Fruit fly (Drosophila melanogaster) whole organism, embryonic: ENCODE measurements around the gene dlg1.

Experiments
- CG10147 ChIP-seq: fragments of 200-800 bp; sonication (Bioruptor generic); optimal IDR thresholded peaks from 2 replicates; lab custom pipeline; 2019; ENCODE audit warnings: missing biosample characterization, mild to moderate bottlenecking, missing genetic modification characterization, moderate library complexity
- CG10543 ChIP-seq: fragments of 200-800 bp; sonication (Bioruptor generic); optimal IDR thresholded peaks from 3 replicates; lab custom pipeline; 2017; ENCODE audit warnings: missing biosample characterization, mild to moderate bottlenecking, missing genetic modification characterization, moderate library complexity
- CG11723 ChIP-seq: fragments of 200-800 bp; sonication (Bioruptor generic); optimal IDR thresholded peaks from 2 replicates; lab custom pipeline; 2017; ENCODE audit warnings: missing biosample characterization, mild to moderate bottlenecking, missing genetic modification characterization
- CG13296 ChIP-seq: fragments of 200-800 bp; sonication (Bioruptor generic); optimal IDR thresholded peaks from 3 replicates; lab custom pipeline; 2018; ENCODE audit warnings: missing biosample characterization, mild to moderate bottlenecking, missing genetic modification characterization
- CG14710 ChIP-seq: fragments of 200-800 bp; sonication (Bioruptor generic); optimal IDR thresholded peaks from 3 replicates; lab custom pipeline; 2019; ENCODE audit warnings: missing biosample characterization, mild to moderate bottlenecking, missing genetic modification characterization, moderate library complexity
- CG1647 ChIP-seq: fragments of 200-800 bp; sonication (Bioruptor generic); optimal IDR thresholded peaks from 3 replicates; lab custom pipeline; 2016; ENCODE audit warnings: missing biosample characterization, missing genetic modification characterization
- CG17385 ChIP-seq: fragments of 200-800 bp; sonication (Bioruptor generic); optimal IDR thresholded peaks from 3 replicates; lab custom pipeline; 2018; ENCODE audit warnings: missing biosample characterization, mild to moderate bottlenecking, missing genetic modification characterization
- CG17802 ChIP-seq: fragments of 200-800 bp; sonication (Bioruptor generic); optimal IDR thresholded peaks from 2 replicates; lab custom pipeline; 2018; ENCODE audit warnings: missing biosample characterization, mild to moderate bottlenecking, missing genetic modification characterization, moderate library complexity
- CG17912 ChIP-seq: fragments of 200-800 bp; sonication (Bioruptor generic); optimal IDR thresholded peaks from 2 replicates; lab custom pipeline; 2018; ENCODE audit warnings: missing biosample characterization, mild to moderate bottlenecking, missing genetic modification characterization
- CG18619 ChIP-seq: fragments of 200-800 bp; sonication (Bioruptor generic); optimal IDR thresholded peaks from 3 replicates; lab custom pipeline; 2017; ENCODE audit warnings: missing biosample characterization, mild to moderate bottlenecking, missing genetic modification characterization
- CG2199 ChIP-seq: fragments of 200-800 bp; sonication (Bioruptor generic); IDR thresholded peaks from 3 replicates; pipeline ENCODE4 v1.3.6; 2022; ENCODE audit warnings: missing biosample characterization, missing genetic modification characterization
- CG30403 ChIP-seq: fragments of 200-800 bp; sonication (Bioruptor generic); optimal IDR thresholded peaks from 3 replicates; lab custom pipeline; 2016; ENCODE audit warnings: missing biosample characterization, missing genetic modification characterization
- CG3407 ChIP-seq: fragments of 200-800 bp; sonication (Bioruptor generic); optimal IDR thresholded peaks from 2 replicates; lab custom pipeline; 2018; ENCODE audit warnings: missing biosample characterization, mild to moderate bottlenecking, missing genetic modification characterization
- CG4854 ChIP-seq: fragments of 200-800 bp; sonication (Bioruptor generic); optimal IDR thresholded peaks from 2 replicates; lab custom pipeline; 2016; ENCODE audit warnings: missing biosample characterization, missing genetic modification characterization, inconsistent platforms
- CG6175 ChIP-seq: fragments of 200-800 bp; sonication (Bioruptor generic); IDR thresholded peaks from 3 replicates; pipeline ENCODE4 v1.3.6; 2022; ENCODE audit warnings: missing biosample characterization, missing genetic modification characterization
- CG6683 ChIP-seq: fragments of 200-800 bp; sonication (Bioruptor generic); optimal IDR thresholded peaks from 2 replicates; lab custom pipeline; 2017; ENCODE audit warnings: missing biosample characterization, mild to moderate bottlenecking, missing genetic modification characterization, missing genetic modification reagents
- CG7963 ChIP-seq: fragments of 200-800 bp; sonication (Bioruptor generic); IDR thresholded peaks from 3 replicates; pipeline ENCODE4 v1.3.6; 2022; ENCODE audit warnings: missing biosample characterization, missing genetic modification characterization; ENCODE audit not compliant: partially characterized antibody
- CG8089 ChIP-seq: fragments of 200-800 bp; sonication (Bioruptor generic); optimal IDR thresholded peaks from 3 replicates; lab custom pipeline; 2016; ENCODE audit warnings: missing biosample characterization, missing genetic modification characterization
- CG8281 ChIP-seq: fragments of 200-800 bp; sonication (Bioruptor generic); optimal IDR thresholded peaks from 2 replicates; lab custom pipeline; 2018; ENCODE audit warnings: missing biosample characterization, mild to moderate bottlenecking, missing genetic modification characterization, moderate library complexity
- CG8359 ChIP-seq: fragments of 200-800 bp; sonication (Bioruptor generic); optimal IDR thresholded peaks from 2 replicates; lab custom pipeline; 2017; ENCODE audit warnings: missing biosample characterization, mild to moderate bottlenecking, missing genetic modification characterization, borderline replicate concordance
- CG8765 ChIP-seq: fragments of 200-800 bp; sonication (Bioruptor generic); IDR thresholded peaks from 2 replicates; pipeline ENCODE4 v1.3.6; 2022; ENCODE audit warnings: missing biosample characterization, missing genetic modification characterization
- Drgx ChIP-seq: fragments of 200-800 bp; sonication (Bioruptor generic); IDR thresholded peaks from 2 replicates; pipeline ENCODE4 v1.3.6; 2022; ENCODE audit warnings: missing biosample characterization, missing genetic modification characterization
- H2.0 ChIP-seq: fragments of 200-800 bp; sonication (Bioruptor generic); IDR thresholded peaks from 2 replicates; pipeline ENCODE4 v1.3.6; 2022; ENCODE audit warnings: missing biosample characterization, missing genetic modification characterization
- Hmr ChIP-seq: fragments of 200-800 bp; sonication (Bioruptor generic); optimal IDR thresholded peaks from 3 replicates; lab custom pipeline; 2017; ENCODE audit warnings: mild to moderate bottlenecking, missing biosample characterization, missing genetic modification reagents, missing genetic modification characterization
- Jarid2 ChIP-seq: fragments of 200-800 bp; sonication (Bioruptor generic); optimal IDR thresholded peaks from 3 replicates; lab custom pipeline; 2017; ENCODE audit warnings: mild to moderate bottlenecking, missing biosample characterization, missing genetic modification reagents, missing genetic modification characterization
- Lhr ChIP-seq: fragments of 200-800 bp; sonication (Bioruptor generic); optimal IDR thresholded peaks from 3 replicates; lab custom pipeline; 2017; ENCODE audit warnings: mild to moderate bottlenecking, missing biosample characterization, missing genetic modification reagents, missing genetic modification characterization
- Myb ChIP-seq: fragments of 200-800 bp; sonication (Bioruptor generic); optimal IDR thresholded peaks from 2 replicates; lab custom pipeline; 2016; ENCODE audit warnings: missing biosample characterization, missing genetic modification characterization
- NC2β ChIP-seq: fragments of 200-800 bp; sonication (Bioruptor generic); optimal IDR thresholded peaks from 2 replicates; lab custom pipeline; 2016; ENCODE audit warnings: missing biosample characterization, missing genetic modification characterization
- Neu2 ChIP-seq: fragments of 200-800 bp; sonication (Bioruptor generic); optimal IDR thresholded peaks from 3 replicates; lab custom pipeline; 2016; ENCODE audit warnings: missing biosample characterization, missing genetic modification characterization, borderline replicate concordance
- Taf1 ChIP-seq: fragments of 200-800 bp; sonication (Bioruptor generic); IDR thresholded peaks from 2 replicates; pipeline ENCODE4 v1.3.6; 2022; ENCODE audit warnings: missing biosample characterization, missing genetic modification characterization
- Xbp1 ChIP-seq: fragments of 200-800 bp; sonication (Bioruptor generic); optimal IDR thresholded peaks from 3 replicates; lab custom pipeline; 2016; ENCODE audit warnings: missing biosample characterization, mild to moderate bottlenecking, missing genetic modification characterization
- ac ChIP-seq: fragments of 200-800 bp; sonication (Bioruptor generic); optimal IDR thresholded peaks from 3 replicates; lab custom pipeline; 2017; ENCODE audit warnings: missing biosample characterization, mild to moderate bottlenecking, missing genetic modification characterization
- az2 ChIP-seq: fragments of 200-800 bp; sonication (Bioruptor generic); optimal IDR thresholded peaks from 3 replicates; lab custom pipeline; 2016; ENCODE audit warnings: missing biosample characterization, missing genetic modification characterization
- caup ChIP-seq: fragments of 200-800 bp; sonication (Bioruptor generic); optimal IDR thresholded peaks from 3 replicates; lab custom pipeline; 2017; ENCODE audit warnings: missing biosample characterization, mild to moderate bottlenecking, missing genetic modification characterization, moderate library complexity; ENCODE audit not compliant: severe bottlenecking
- ci ChIP-seq: fragments of 200-800 bp; sonication (Bioruptor generic); IDR thresholded peaks from 3 replicates; pipeline ENCODE4 v1.3.6; 2022; ENCODE audit warnings: missing biosample characterization, missing genetic modification characterization
- dan ChIP-seq: fragments of 200-800 bp; sonication (Bioruptor generic); IDR thresholded peaks from 2 replicates; pipeline ENCODE4 v1.3.6; 2022; ENCODE audit warnings: missing biosample characterization, missing genetic modification characterization
- danr ChIP-seq: fragments of 200-800 bp; sonication (Bioruptor generic); IDR thresholded peaks from 2 replicates; pipeline ENCODE4 v1.3.6; 2022; ENCODE audit warnings: missing biosample characterization, missing genetic modification characterization
- disco-r ChIP-seq: fragments of 200-800 bp; sonication (Bioruptor generic); optimal IDR thresholded peaks from 2 replicates; lab custom pipeline; 2016; ENCODE audit warnings: missing biosample characterization, missing genetic modification characterization
- esg ChIP-seq: fragments of 200-800 bp; sonication (Bioruptor generic); conservative IDR thresholded peaks from 2 replicates; pipeline ENCODE4 v1.3.6; 2022; ENCODE audit warnings: missing biosample characterization, missing genetic modification characterization
- ewg ChIP-seq: fragments of 200-800 bp; sonication (Bioruptor generic); optimal IDR thresholded peaks from 3 replicates; lab custom pipeline; 2017; ENCODE audit warnings: mild to moderate bottlenecking, missing biosample characterization, missing genetic modification reagents, missing genetic modification characterization
- gcm ChIP-seq: fragments of 200-800 bp; sonication (Bioruptor generic); optimal IDR thresholded peaks from 2 replicates; lab custom pipeline; 2019; ENCODE audit warnings: missing biosample characterization, mild to moderate bottlenecking, missing genetic modification characterization, moderate library complexity
- jing ChIP-seq: fragments of 200-800 bp; sonication (Bioruptor generic); optimal IDR thresholded peaks from 2 replicates; lab custom pipeline; 2018; ENCODE audit warnings: missing biosample characterization, mild to moderate bottlenecking, missing genetic modification characterization
- kni ChIP-seq: fragments of 200-800 bp; sonication (Bioruptor generic); optimal IDR thresholded peaks from 3 replicates; lab custom pipeline; 2017; ENCODE audit warnings: mild to moderate bottlenecking, missing biosample characterization, missing genetic modification reagents, missing genetic modification characterization
- lmd ChIP-seq: fragments of 200-800 bp; sonication (Bioruptor generic); IDR thresholded peaks from 2 replicates; pipeline ENCODE4 v1.3.6; 2022; ENCODE audit warnings: missing biosample characterization, missing genetic modification characterization
- pfk ChIP-seq: fragments of 200-800 bp; sonication (Bioruptor generic); optimal IDR thresholded peaks from 2 replicates; lab custom pipeline; 2018; ENCODE audit warnings: missing biosample characterization, mild to moderate bottlenecking, missing genetic modification characterization, moderate library complexity
- pnt ChIP-seq: fragments of 200-800 bp; sonication (Bioruptor generic); optimal IDR thresholded peaks from 3 replicates; lab custom pipeline; 2016; ENCODE audit warnings: missing biosample characterization, missing genetic modification characterization
- sens-2 ChIP-seq: fragments of 200-800 bp; sonication (Bioruptor generic); IDR thresholded peaks from 2 replicates; pipeline ENCODE4 v1.3.6; 2022; ENCODE audit warnings: missing biosample characterization, missing genetic modification characterization
- usp ChIP-seq: fragments of >200 bp; optimal IDR thresholded peaks from 2 replicates; lab custom pipeline; 2017; ENCODE audit warnings: missing biosample characterization, missing genetic modification characterization
- vvl ChIP-seq: fragments of 200-800 bp; sonication (Bioruptor generic); IDR thresholded peaks from 2 replicates; pipeline ENCODE4 v1.3.6; 2022; ENCODE audit warnings: missing biosample characterization, missing genetic modification characterization
- zf30C ChIP-seq: fragments of 200-800 bp; sonication (Bioruptor generic); optimal IDR thresholded peaks from 3 replicates; lab custom pipeline; 2018; ENCODE audit warnings: missing biosample characterization, mild to moderate bottlenecking, missing genetic modification characterization

dlg1 gene

DNA sequence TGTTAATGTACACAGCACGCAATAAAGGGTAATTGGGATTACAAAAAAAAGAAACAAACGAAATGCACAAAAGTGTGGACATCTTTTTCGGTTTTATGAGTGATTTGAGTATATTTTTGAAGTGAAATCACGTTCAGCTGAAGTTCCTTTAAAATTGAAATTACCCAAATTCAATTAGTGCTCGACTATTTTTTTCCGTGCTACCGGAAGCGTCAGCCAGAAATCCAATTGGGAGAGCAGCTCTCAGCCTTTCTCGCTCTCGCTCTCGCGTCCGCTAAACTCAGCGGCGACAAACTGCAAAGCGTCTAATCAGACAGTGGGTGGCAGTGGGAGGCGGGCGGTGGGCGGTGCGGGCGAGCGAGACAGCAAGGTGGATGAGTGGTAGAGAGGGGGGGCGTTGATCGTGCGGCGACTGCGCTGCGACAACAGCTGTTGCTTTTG, 53.8 kb downstream of the dlg1 start (continued):
- TF ChIP-seq CG11723 (GFP tag; lab: Kevin White, UChicago), result peak; percentile 76
- TF ChIP-seq CG6683 (GFP tag; lab: Kevin White, UChicago), result peak; percentile 79
- peak; percentile 79 for TF ChIP-seq zf30C
- TF ChIP-seq Xbp1 (GFP tag; lab: Kevin White, UChicago), result peak; percentile 91
- peak; percentile 68 for TF ChIP-seq Taf1 (GFP tag; lab: Robert Waterston, UW)
- no peak for TF ChIP-seq kni (GFP tag; lab: Kevin White, UChicago)
- TF ChIP-seq sens-2 (GFP tag; lab: Robert Waterston, UW), result peak; percentile 70
- TF ChIP-seq jing (GFP tag; lab: Kevin White, UChicago), result peak; percentile 76
- TF ChIP-seq H2.0 (GFP tag; lab: Robert Waterston, UW), result peak; percentile 84
- peak; percentile 79 for TF ChIP-seq Myb (GFP tag; lab: Kevin White, UChicago)
- no peak for TF ChIP-seq pfk (GFP tag; lab: Kevin White, UChicago)
- TF ChIP-seq CG30403, result peak; percentile 90
- peak; percentile 26 for TF ChIP-seq Lhr
- TF ChIP-seq ci (GFP tag; lab: Robert Waterston, UW), result peak; percentile 93
- no peak for TF ChIP-seq dan
- peak; percentile 28 for TF ChIP-seq ac (GFP tag; lab: Kevin White, UChicago)
- peak; percentile 88; the same call in 1 of the 2 replicates for TF ChIP-seq CG8765 (GFP tag; lab: Robert Waterston, UW)
- TF ChIP-seq gcm (GFP tag; lab: Kevin White, UChicago), result peak; percentile 80
- TF ChIP-seq CG17802 (tag; lab: Kevin White, UChicago), result peak; percentile 16
- TF ChIP-seq pnt, result peak; percentile 78
- peak; percentile 65 for TF ChIP-seq Jarid2 (GFP tag; lab: Kevin White, UChicago)
- peak; percentile 95 for TF ChIP-seq Hmr (GFP tag; lab: Kevin White, UChicago)
- TF ChIP-seq caup (GFP tag; lab: Kevin White, UChicago), result peak; percentile 91
- TF ChIP-seq CG7963 (GFP tag; lab: Robert Waterston, UW), result no peak
- TF ChIP-seq ewg (GFP tag; lab: Kevin White, UChicago), result peak; percentile 70
- TF ChIP-seq esg (GFP tag; lab: Robert Waterston, UW), result peak; percentile 87
- TF ChIP-seq CG2199 (GFP tag; lab: Robert Waterston, UW), result no peak
- no peak for TF ChIP-seq CG17912 (GFP tag; lab: Kevin White, UChicago)
- TF ChIP-seq CG18619, result peak; percentile 85
- peak; percentile 92 for TF ChIP-seq CG1647 (GFP tag; lab: Kevin White, UChicago)
- peak; percentile 83 for TF ChIP-seq CG8089 (GFP tag; lab: Kevin White, UChicago)
- TF ChIP-seq az2 (GFP tag; lab: Kevin White, UChicago), result peak; percentile 85
- peak; percentile 78 for TF ChIP-seq NC2β (GFP tag; lab: Kevin White, UChicago)
- no peak for TF ChIP-seq usp (GFP tag; lab: Kevin White, UChicago)
- peak; percentile 32 for TF ChIP-seq CG8359 (GFP tag; lab: Kevin White, UChicago)
- peak; percentile 89 for TF ChIP-seq CG13296 (GFP tag; lab: Kevin White, UChicago)
- peak; percentile 76 for TF ChIP-seq CG10543
- TF ChIP-seq vvl (GFP tag; lab: Robert Waterston, UW), result peak; percentile 92
- TF ChIP-seq CG3407 (GFP tag; lab: Kevin White, UChicago), result peak; percentile 64
- peak; percentile 51 for TF ChIP-seq CG14710 (tag; lab: Kevin White, UChicago)
- peak; percentile 65 for TF ChIP-seq CG8281 (tag; lab: Kevin White, UChicago)
- peak; percentile 86 for TF ChIP-seq disco-r (GFP tag; lab: Kevin White, UChicago)
- peak; percentile 80 for TF ChIP-seq Drgx (GFP tag; lab: Robert Waterston, UW)
- TF ChIP-seq lmd (GFP tag; lab: Robert Waterston, UW), result peak; percentile 92
- peak; percentile 87 for TF ChIP-seq CG17385 (GFP tag; lab: Kevin White, UChicago)
- peak; percentile 84 for TF ChIP-seq danr (GFP tag; lab: Robert Waterston, UW)
- TF ChIP-seq CG4854 (GFP tag; lab: Kevin White, UChicago), result peak; percentile 89
- peak; percentile 76; the same call in 2 of the 3 replicates for TF ChIP-seq CG6175 (GFP tag; lab: Robert Waterston, UW)
- TF ChIP-seq Neu2, result no peak
- TF ChIP-seq CG10147 (GFP tag; lab: Kevin White, UChicago), result peak; percentile 89
